Worm (Caenorhabditis elegans): ENCODE results near the gene ZK632.4.
A peak's percentile ranks its signal among the peaks of the same experiment; 100 is the strongest.

The ZK632.4 gene

ce11 chrIII:9832569-9832968 is 25.3 kb upstream of the ZK632.4 start (continued):
- TF ChIP-seq ceh-100 (GFP tag; IDR thresholded peaks at IDR 0.05) (no peak), lsy-27 (tag; optimal IDR thresholded peaks at IDR 0.05; ENCODE audit: borderline replicate concordance, insufficient read depth) (no peak), nhr-27 (tag; optimal IDR thresholded peaks at IDR 0.05) (no peak), chd-7 (tag; optimal IDR thresholded peaks at IDR 0.05) (no peak), lin-54 (GFP tag; optimal IDR thresholded peaks at IDR 0.05) (no peak), madf-10 (tag; optimal IDR thresholded peaks at IDR 0.05) (no peak), hlh-26 (GFP tag; conservative IDR thresholded peaks at IDR 0.05) (no peak), madf-8 (GFP tag; conservative IDR thresholded peaks at IDR 0.05) (peak; percentile 52), Y79H2A.3 (GFP tag; conservative IDR thresholded peaks at IDR 0.05) (no peak), D2030.7 (GFP tag; IDR thresholded peaks at IDR 0.05) (peak; percentile 20; the same call in 1 of the 2 replicates), T07F8.4 (tag; optimal IDR thresholded peaks at IDR 0.05) (no peak), snpc-1.1 (tag; optimal IDR thresholded peaks at IDR 0.05; ENCODE audit: insufficient read depth) (no peak), ztf-18 (tag; optimal IDR thresholded peaks at IDR 0.05) (no peak), lsl-1 (GFP tag; optimal IDR thresholded peaks at IDR 0.05) (peak; percentile 83), let-607 (tag; optimal IDR thresholded peaks at IDR 0.05) (no peak), zim-3 (tag; optimal IDR thresholded peaks at IDR 0.05) (no peak), B0035.1 (tag; optimal IDR thresholded peaks at IDR 0.05) (no peak), snpc-1.3 (tag; optimal IDR thresholded peaks at IDR 0.05; ENCODE audit: insufficient read depth) (no peak), unc-130 (GFP tag; optimal IDR thresholded peaks at IDR 0.05) (peak; percentile 43), tbp1 (GFP tag; optimal IDR thresholded peaks at IDR 0.05) (no peak), F23B12.7 (tag; optimal IDR thresholded peaks at IDR 0.05; ENCODE audit: insufficient read depth) (no peak), aptf-3 (GFP tag; IDR thresholded peaks at IDR 0.05) (no peak), F33H1.4 (GFP tag; IDR thresholded peaks at IDR 0.05) (peak; percentile 52), ama-1 (optimal IDR thresholded peaks at IDR 0.05) (no peak), ama-1 (GFP tag; optimal IDR thresholded peaks at IDR 0.05) (no peak), F37B4.10 (GFP tag; IDR thresholded peaks at IDR 0.05) (no peak), F52B5.7 (tag; optimal IDR thresholded peaks at IDR 0.05) (no peak), ztf-22 (GFP tag; optimal IDR thresholded peaks at IDR 0.05) (no peak), rec-8 (tag; optimal IDR thresholded peaks at IDR 0.05) (no peak), rcor-1 (GFP tag; IDR thresholded peaks at IDR 0.05) (no peak), nhr-80 (tag; optimal IDR thresholded peaks at IDR 0.05) (no peak), gei-17 (GFP tag; optimal IDR thresholded peaks at IDR 0.05) (no peak), snpc-4 (GFP tag; optimal IDR thresholded peaks at IDR 0.05) (no peak), snpc-4 (tag; optimal IDR thresholded peaks at IDR 0.05) (peak in 1 of 4 experiments; percentile 11), repo-1 (tag; optimal IDR thresholded peaks at IDR 0.05) (no peak), cebp-1 (GFP tag; IDR thresholded peaks at IDR 0.05) (no peak), cebp-1 (tag; optimal IDR thresholded peaks at IDR 0.05) (no peak)

ce11 chrIII:9830502-9830901 is 23.2 kb upstream of the ZK632.4 start, which contains the start of gene ZK632.12:
Gene ZK632.12, plus strand, starts transcription at chrIII:9830802.
- TF ChIP-seq bed-1 (GFP tag; IDR thresholded peaks at IDR 0.05): no peak
- TF ChIP-seq ccch-3 (GFP tag; optimal IDR thresholded peaks at IDR 0.05): no peak
- TF ChIP-seq D2030.7 (GFP tag; IDR thresholded peaks at IDR 0.05): no peak
- no peak for TF ChIP-seq nhr-90 (tag; optimal IDR thresholded peaks at IDR 0.05)
- no peak for TF ChIP-seq B0035.1 (tag; optimal IDR thresholded peaks at IDR 0.05)
- TF ChIP-seq K12H6.12 (tag; optimal IDR thresholded peaks at IDR 0.05): no peak
- TF ChIP-seq nhr-120 (GFP tag; IDR thresholded peaks at IDR 0.05): no peak
- no peak for TF ChIP-seq madf-6 (GFP tag; IDR thresholded peaks at IDR 0.05)
- TF ChIP-seq tlf-1 (GFP tag; optimal IDR thresholded peaks at IDR 0.05): no peak
- TF ChIP-seq F49E8.2 (tag; optimal IDR thresholded peaks at IDR 0.05; ENCODE audit: insufficient read depth): no peak

All from whole organism, young adult.